In genomic region chrX:7825897-7826296, dm6 we compare ENCODE assay signal across 2 fruit fly cellular contexts.
TF ChIP-seq lines count a peak whose summit lies in the region.

TSS of gene CARPA (plus strand) at chrX:7826197.

- no peak for TF ChIP-seq CTCF in whole organism, embryonic (GFP tag; optimal IDR thresholded peaks at IDR 0.05; lab: Kevin White, UChicago)

TF ChIP-seq in whole organism, embryonic, 481 proteins besides CTCF, POLR2A, EP300 and RAD21:
- no peak for TF ChIP-seq CG12155 (GFP tag; optimal IDR thresholded peaks at IDR 0.05; lab: Kevin White, UChicago)
- TF ChIP-seq schlank (tag; optimal IDR thresholded peaks at IDR 0.05; lab: Kevin White, UChicago): no peak
- no peak for TF ChIP-seq Abd-B (GFP tag; optimal IDR thresholded peaks at IDR 0.05; lab: Kevin White, UChicago)
- TF ChIP-seq CG6683 (GFP tag; optimal IDR thresholded peaks at IDR 0.05; lab: Kevin White, UChicago): no peak
- no peak for TF ChIP-seq CG42726 (GFP tag; IDR thresholded peaks at IDR 0.05; lab: Robert Waterston, UW; ENCODE audit: partially characterized antibody)
- no peak for TF ChIP-seq NC2β (GFP tag; optimal IDR thresholded peaks at IDR 0.05; lab: Kevin White, UChicago)
- TF ChIP-seq ewg (GFP tag; optimal IDR thresholded peaks at IDR 0.05; lab: Kevin White, UChicago): peak; percentile 0
- TF ChIP-seq Deaf1 (tag; optimal IDR thresholded peaks at IDR 0.05; lab: Kevin White, UChicago): peak; percentile 89
- TF ChIP-seq Jarid2 (GFP tag; optimal IDR thresholded peaks at IDR 0.05; lab: Kevin White, UChicago): no peak
- TF ChIP-seq NFAT (GFP tag; IDR thresholded peaks at IDR 0.05; lab: Robert Waterston, UW): no peak
- TF ChIP-seq ken (GFP tag; IDR thresholded peaks at IDR 0.05; lab: Robert Waterston, UW): no peak

TF ChIP-seq in whole organism, wandering third instar larva, 38 proteins besides CTCF, POLR2A, EP300 and RAD21:
- TF ChIP-seq pan (optimal IDR thresholded peaks at IDR 0.05; lab: Kevin White, UChicago): no peak
- no peak for TF ChIP-seq Rel (GFP tag; optimal IDR thresholded peaks at IDR 0.05; lab: Kevin White, UChicago)
- no peak for TF ChIP-seq Rel (tag; optimal IDR thresholded peaks at IDR 0.05; lab: Kevin White, UChicago)
- no peak for TF ChIP-seq br (GFP tag; optimal IDR thresholded peaks at IDR 0.05; lab: Kevin White, UChicago)
- TF ChIP-seq Dfd (GFP tag; optimal IDR thresholded peaks at IDR 0.05; lab: Kevin White, UChicago): peak; percentile 3
- TF ChIP-seq rgr (GFP tag; optimal IDR thresholded peaks at IDR 0.05; lab: Kevin White, UChicago): no peak
- no peak for TF ChIP-seq Hr78 (GFP tag; optimal IDR thresholded peaks at IDR 0.05; lab: Kevin White, UChicago)
- no peak for TF ChIP-seq Sp1 (GFP tag; optimal IDR thresholded peaks at IDR 0.05; lab: Kevin White, UChicago)
TF ChIP-seq in whole organism, wandering third instar larva: peak in this region for 1.

Comparison
In these comparisons a context has a peak if more than half of its experiments do, and no peak if none do; other contexts are left out.
1. Of the 10 proteins assayed by ChIP-seq in both whole organism, embryonic and whole organism, wandering third instar larva: peak only in whole organism, embryonic: none; only in whole organism, wandering third instar larva: Dfd; in both: none; in neither: 9.